Worm (Caenorhabditis elegans): ENCODE measurements around the gene C15C7.6.

The C15C7.6 gene

ce11 chrX:3165569-3165968, 4.8 kb downstream of the C15C7.6 start, which contains the start of gene pfut-1:
Gene pfut-1, plus strand, starts transcription at chrX:3165826.
- TF ChIP-seq ZK185.1 (tag; optimal IDR thresholded peaks at IDR 0.05; ENCODE audit: poor library complexity, severe bottlenecking) (no peak), attf-3 (GFP tag; conservative IDR thresholded peaks at IDR 0.05) (no peak), B0019.2 (GFP tag; conservative IDR thresholded peaks at IDR 0.05) (no peak), nhr-80 (tag; optimal IDR thresholded peaks at IDR 0.05) (peak; percentile 24), ztf-25 (GFP tag; IDR thresholded peaks at IDR 0.05) (no peak), F33H1.4 (GFP tag; IDR thresholded peaks at IDR 0.05) (no peak), rcor-1 (GFP tag; IDR thresholded peaks at IDR 0.05) (no peak), nhr-179 (tag; optimal IDR thresholded peaks at IDR 0.05) (no peak), hlh-12 (tag; optimal IDR thresholded peaks at IDR 0.05) (no peak), ztf-3 (GFP tag; optimal IDR thresholded peaks at IDR 0.05) (no peak), F23B12.7 (tag; optimal IDR thresholded peaks at IDR 0.05; ENCODE audit: insufficient read depth) (no peak), ceh-27 (GFP tag; optimal IDR thresholded peaks at IDR 0.05) (no peak), let-607 (tag; optimal IDR thresholded peaks at IDR 0.05) (peak in 1 of 2 experiments; percentile 23), nfya-1 (tag; optimal IDR thresholded peaks at IDR 0.05; ENCODE audit: borderline replicate concordance, insufficient read depth) (no peak)

- TF ChIP-seq chd-7 (tag; optimal IDR thresholded peaks at IDR 0.05) (no peak), efl-1 (GFP tag; optimal IDR thresholded peaks at IDR 0.05) (no peak), mel-28 (tag; optimal IDR thresholded peaks at IDR 0.05; ENCODE audit: borderline replicate concordance) (no peak)
These were observed 6.3 kb downstream of the C15C7.6 start, which contains the start of gene syx-6 for ce11 chrX:3163972-3164575. Gene syx-6, plus strand, starts transcription at chrX:3164525.

ce11 chrX:3159542-3159941, 10.8 kb downstream of the C15C7.6 start, which contains the start of gene gcc-1:
Gene gcc-1, plus strand, starts transcription at chrX:3159940.
- TF ChIP-seq hlh-26 (GFP tag; conservative IDR thresholded peaks at IDR 0.05) (no peak), pha-4 (tag; optimal IDR thresholded peaks at IDR 0.05) (peak; percentile 0), atf-7 (tag; optimal IDR thresholded peaks at IDR 0.05) (no peak), sea-2 (GFP tag; IDR thresholded peaks at IDR 0.05) (no peak), attf-3 (GFP tag; conservative IDR thresholded peaks at IDR 0.05) (peak; percentile 89), zfh-2 (GFP tag; conservative IDR thresholded peaks at IDR 0.05) (no peak), B0019.2 (GFP tag; conservative IDR thresholded peaks at IDR 0.05) (no peak), ceh-100 (GFP tag; IDR thresholded peaks at IDR 0.05) (no peak), dpff-1 (tag; optimal IDR thresholded peaks at IDR 0.05) (no peak), lsl-1 (GFP tag; optimal IDR thresholded peaks at IDR 0.05) (no peak), madf-3 (GFP tag; IDR thresholded peaks at IDR 0.05) (0 out of 2 replicates have a peak, but pooled peaks have one; percentile 5)

- TF ChIP-seq ceh-40 (GFP tag; IDR thresholded peaks at IDR 0.05) (no peak), egl-44 (GFP tag; IDR thresholded peaks at IDR 0.05) (no peak), attf-6 (GFP tag; IDR thresholded peaks at IDR 0.05) (no peak)
These were observed 14.1 kb downstream of the C15C7.6 start for ce11 chrX:3156062-3156791.

Data from whole organism, young adult.